Fruit fly (Drosophila melanogaster): ENCODE data around the gene bap.
A peak's percentile ranks its signal among the peaks of the same experiment; 100 is the strongest.

bap gene

DNA sequence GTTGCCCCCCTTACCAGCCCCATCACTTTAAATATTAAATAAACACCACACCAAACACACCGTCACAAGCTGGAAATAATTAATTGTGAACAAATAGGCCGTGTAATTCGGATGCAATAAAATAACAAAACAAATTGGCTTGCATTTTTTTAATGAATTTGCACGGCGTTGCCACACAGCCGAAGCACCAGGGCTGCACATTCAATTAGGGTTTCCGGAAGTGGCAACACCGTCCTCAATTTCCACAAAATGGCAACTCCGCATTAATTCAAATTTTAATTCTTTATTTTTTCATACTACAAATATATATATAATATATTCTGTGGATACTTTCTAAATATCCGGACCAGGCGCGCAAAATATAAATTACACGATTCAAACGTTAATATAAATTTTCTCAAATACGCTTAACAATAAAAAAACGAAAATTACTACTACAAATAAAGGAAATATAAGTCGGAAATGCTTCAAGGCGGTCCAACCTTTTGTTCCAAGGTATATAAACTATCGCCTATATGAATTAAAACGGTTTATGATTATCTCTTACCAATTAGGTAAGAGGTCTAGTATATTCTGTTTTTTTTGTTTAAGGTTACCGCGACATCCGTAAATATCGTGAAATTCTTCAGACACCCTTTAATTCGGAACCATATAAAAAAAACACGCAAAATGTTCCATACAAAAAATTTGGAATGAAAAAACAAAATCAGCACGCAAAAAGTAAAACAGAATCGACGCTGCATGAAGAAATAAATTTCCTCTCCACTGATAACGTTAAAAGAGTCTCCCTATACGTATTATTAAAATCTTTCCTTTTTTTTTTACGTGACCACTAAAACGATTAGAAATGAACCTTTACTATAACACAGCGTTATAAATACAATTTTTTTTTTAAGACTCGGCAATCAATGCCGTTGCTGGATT lies 15.0 kb upstream of the bap start (continued):
- TF ChIP-seq CG14860 (GFP tag; IDR thresholded peaks at IDR 0.05; ENCODE audit: partially characterized antibody) (no peak), Hr39 (optimal IDR thresholded peaks at IDR 0.05) (no peak), CG31365 (tag; optimal IDR thresholded peaks at IDR 0.05) (no peak), chm (GFP tag; IDR thresholded peaks at IDR 0.05) (no peak), Ssrp (tag; optimal IDR thresholded peaks at IDR 0.05) (peak; percentile 46), pb (GFP tag; optimal IDR thresholded peaks at IDR 0.05) (no peak), CG1529 (GFP tag; optimal IDR thresholded peaks at IDR 0.05) (no peak), bbx (GFP tag; IDR thresholded peaks at IDR 0.05; ENCODE audit: partially characterized antibody) (peak; percentile 23; the same call in 1 of the 2 replicates), Oaz (GFP tag; IDR thresholded peaks at IDR 0.05) (no peak), CG17361 (GFP tag; IDR thresholded peaks at IDR 0.05) (peak; percentile 55; the same call in 1 of the 3 replicates), shn (GFP tag; optimal IDR thresholded peaks at IDR 0.05) (no peak), Opbp (GFP tag; IDR thresholded peaks at IDR 0.05; ENCODE audit: partially characterized antibody) (peak; percentile 53; the same call in 1 of the 3 replicates), CG6272 (GFP tag; IDR thresholded peaks at IDR 0.05) (no peak), NK7.1 (GFP tag; optimal IDR thresholded peaks at IDR 0.05) (no peak), mirr (GFP tag; optimal IDR thresholded peaks at IDR 0.05) (peak; percentile 52), CrebB (tag; optimal IDR thresholded peaks at IDR 0.05) (no peak), emc (GFP tag; optimal IDR thresholded peaks at IDR 0.05) (no peak), Xbp1 (GFP tag; optimal IDR thresholded peaks at IDR 0.05) (peak; percentile 26), Bgb (GFP tag; IDR thresholded peaks at IDR 0.05; ENCODE audit: partially characterized antibody) (peak; percentile 28; the same call in 1 of the 2 replicates), CG3407 (GFP tag; optimal IDR thresholded peaks at IDR 0.05) (no peak), CG2889 (GFP tag; IDR thresholded peaks at IDR 0.05) (no peak), sens (GFP tag) (peak; percentile 63), CG7745 (tag; optimal IDR thresholded peaks at IDR 0.05) (no peak), hb (GFP tag; IDR thresholded peaks at IDR 0.05; ENCODE audit: partially characterized antibody) (no peak), ap (GFP tag; IDR thresholded peaks at IDR 0.05) (no peak), crc (GFP tag; optimal IDR thresholded peaks at IDR 0.05) (no peak), sr (GFP tag; IDR thresholded peaks at IDR 0.05) (0 out of 3 replicates have a peak, but pooled peaks have one; percentile 9), stwl (tag; optimal IDR thresholded peaks at IDR 0.05) (no peak), Kr (GFP tag; optimal IDR thresholded peaks at IDR 0.05) (no peak), CG31224 (GFP tag; IDR thresholded peaks at IDR 0.05) (no peak), CG9215 (GFP tag; IDR thresholded peaks at IDR 0.05) (no peak), gsb-n (tag; optimal IDR thresholded peaks at IDR 0.05) (peak; percentile 0), CG10366 (GFP tag; IDR thresholded peaks at IDR 0.05) (peak; percentile 15; the same call in 1 of the 2 replicates), CG2116 (GFP tag; optimal IDR thresholded peaks at IDR 0.05) (peak; percentile 68), pho (GFP tag; optimal IDR thresholded peaks at IDR 0.05) (no peak), MESR4 (GFP tag; optimal IDR thresholded peaks at IDR 0.05) (peak; percentile 52), gcm (GFP tag; optimal IDR thresholded peaks at IDR 0.05) (no peak), dysf (GFP tag; IDR thresholded peaks at IDR 0.05) (peak; percentile 53; the same call in 2 of the 3 replicates), CG10462 (GFP tag; optimal IDR thresholded peaks at IDR 0.05) (no peak), CG9932 (GFP tag; IDR thresholded peaks at IDR 0.05) (peak; percentile 42), Fer1 (GFP tag; optimal IDR thresholded peaks at IDR 0.05) (peak; percentile 66), CG4328 (GFP tag; optimal IDR thresholded peaks at IDR 0.05) (peak; percentile 72), CG12391 (tag; optimal IDR thresholded peaks at IDR 0.05) (peak; percentile 48), CG5953 (GFP tag; IDR thresholded peaks at IDR 0.05) (no peak), Hmx (GFP tag; optimal IDR thresholded peaks at IDR 0.05) (no peak), Atf3 (GFP tag; optimal IDR thresholded peaks at IDR 0.05) (no peak), salm (tag; optimal IDR thresholded peaks at IDR 0.05) (no peak), CG6254 (GFP tag; optimal IDR thresholded peaks at IDR 0.05) (no peak), CG32532 (GFP tag; IDR thresholded peaks at IDR 0.05) (peak; percentile 53)
